Worm (Caenorhabditis elegans): ENCODE measurements around the gene C23G10.1.
A peak's percentile ranks its signal among the peaks of the same experiment; 100 is the strongest.

C23G10.1 gene

ce11 chrIII:6208984-6209383 is at the start of gene C23G10.1:
Gene C23G10.1 (plus strand): TSS chrIII:6209284.
- TF ChIP-seq pqm-1 (tag; optimal IDR thresholded peaks at IDR 0.05) = no peak
- TF ChIP-seq nhr-48 (tag; optimal IDR thresholded peaks at IDR 0.05) = no peak
- no peak for TF ChIP-seq pha-4 (GFP tag; IDR thresholded peaks at IDR 0.05)
- TF ChIP-seq pha-4 (tag; optimal IDR thresholded peaks at IDR 0.05) = no peak
- TF ChIP-seq R02D3.7 (tag; optimal IDR thresholded peaks at IDR 0.05) = no peak
- TF ChIP-seq ceh-82 (tag; optimal IDR thresholded peaks at IDR 0.05) = no peak
- no peak for TF ChIP-seq nhr-76 (tag; optimal IDR thresholded peaks at IDR 0.05)
- no peak for TF ChIP-seq mep-1 (tag; optimal IDR thresholded peaks at IDR 0.05)
- TF ChIP-seq F37D6.2 (tag; optimal IDR thresholded peaks at IDR 0.05) = no peak
- TF ChIP-seq attf-4 (tag; optimal IDR thresholded peaks at IDR 0.05) = no peak
- no peak for TF ChIP-seq hlh-11 (tag; optimal IDR thresholded peaks at IDR 0.05)
- no peak for TF ChIP-seq Y75B8A.6 (GFP tag; IDR thresholded peaks at IDR 0.05)
- no peak for TF ChIP-seq zip-2 (tag; optimal IDR thresholded peaks at IDR 0.05)
- TF ChIP-seq Y48G9A.11 (GFP tag; IDR thresholded peaks at IDR 0.05) = no peak
- TF ChIP-seq lin-39 (tag; optimal IDR thresholded peaks at IDR 0.05) = no peak
- TF ChIP-seq D1046.2 (GFP tag; IDR thresholded peaks at IDR 0.05) = no peak
- TF ChIP-seq ztf-11 (tag; optimal IDR thresholded peaks at IDR 0.05) = no peak

DNA sequence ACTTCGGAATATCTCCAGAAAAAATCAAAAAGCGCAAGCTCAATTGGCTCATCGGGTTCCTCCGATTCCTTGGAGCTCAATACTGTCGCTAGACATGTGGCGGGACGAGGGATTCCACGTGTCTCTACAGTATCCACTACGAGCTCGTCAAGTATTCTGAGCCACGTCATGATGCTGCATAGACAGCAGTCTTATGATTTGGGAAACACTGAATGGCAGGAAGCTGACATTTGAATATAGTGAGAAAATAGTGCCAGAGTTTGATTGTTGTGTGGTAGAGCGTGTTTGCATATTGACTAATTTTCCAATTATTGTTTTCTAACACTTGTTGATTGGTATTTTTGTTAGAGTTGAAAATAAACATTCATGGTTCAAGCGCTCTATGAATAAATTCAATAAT is 45.7 kb upstream of the C23G10.1 start:
- peak; percentile 75 for TF ChIP-seq dmd-6 (GFP tag; IDR thresholded peaks at IDR 0.05)
- TF ChIP-seq R02D3.7 (tag; optimal IDR thresholded peaks at IDR 0.05) = no peak
- no peak for TF ChIP-seq pha-4 (GFP tag; IDR thresholded peaks at IDR 0.05)
- TF ChIP-seq pha-4 (tag; optimal IDR thresholded peaks at IDR 0.05) = no peak

DNA sequence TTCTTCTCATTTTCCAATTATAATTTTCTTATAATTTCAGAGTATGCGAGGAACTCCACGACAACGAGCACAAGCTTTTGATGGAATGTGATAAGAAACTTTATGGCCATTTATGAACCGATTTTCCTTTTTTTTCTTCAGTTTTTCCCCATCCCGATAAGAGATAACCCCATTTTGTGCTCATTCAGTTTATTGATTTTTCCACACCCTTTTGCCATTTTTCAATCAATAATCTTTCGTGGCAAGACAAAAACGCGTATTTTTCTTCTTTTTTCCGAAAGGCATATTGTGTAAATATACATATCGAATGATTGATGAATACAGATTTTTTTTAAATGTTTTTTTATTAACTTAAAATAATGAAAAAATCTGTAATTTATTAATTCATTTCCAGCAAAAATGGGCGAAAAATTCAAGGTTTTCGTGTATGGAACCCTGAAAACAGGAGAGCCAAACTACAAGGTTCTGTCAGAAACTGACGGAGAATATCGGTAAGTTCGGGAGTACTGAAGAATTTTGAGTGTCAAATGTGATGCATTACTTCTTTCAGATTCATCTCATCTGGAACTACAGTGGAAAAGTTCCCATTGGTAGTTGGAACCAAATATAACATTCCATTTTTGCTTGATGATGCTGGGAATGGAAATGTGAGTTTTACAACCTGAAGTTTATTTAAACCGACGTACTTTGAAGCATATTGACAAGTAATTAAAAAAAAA is 44.7 kb upstream of the C23G10.1 start, which contains the start of gene F42A10.9:
Gene F42A10.9, plus strand, starts transcription at position 321 of the 719 bp plus-strand sequence.
- TF ChIP-seq D1046.2 (GFP tag; IDR thresholded peaks at IDR 0.05) = peak; percentile 23; the same call in 1 of the 2 replicates
- peak; percentile 41 for TF ChIP-seq duxl-1 (tag; optimal IDR thresholded peaks at IDR 0.05; ENCODE audit: poor library complexity)
- TF ChIP-seq mep-1 (tag; optimal IDR thresholded peaks at IDR 0.05) = peak; percentile 66
- TF ChIP-seq dve-1 (tag; optimal IDR thresholded peaks at IDR 0.05; ENCODE audit: insufficient read depth) = peak; percentile 68
- TF ChIP-seq mes-2 (tag; optimal IDR thresholded peaks at IDR 0.05; ENCODE audit: poor library complexity, severe bottlenecking) = peak; percentile 28
- no peak for TF ChIP-seq lin-15B (tag; optimal IDR thresholded peaks at IDR 0.05)
- peak; percentile 51; the same call in 1 of the 2 replicates for TF ChIP-seq zfp-3 (GFP tag; conservative IDR thresholded peaks at IDR 0.05)
- no peak for TF ChIP-seq ceh-32 (tag; optimal IDR thresholded peaks at IDR 0.05; ENCODE audit: poor library complexity)
- TF ChIP-seq F49E8.2 (tag; optimal IDR thresholded peaks at IDR 0.05; ENCODE audit: borderline replicate concordance) = no peak
- TF ChIP-seq Y105C5A.15 (GFP tag; IDR thresholded peaks at IDR 0.05) = no peak
- TF ChIP-seq hif-1 (tag; optimal IDR thresholded peaks at IDR 0.05) = peak in 1 of 2 experiments; percentile 21
- TF ChIP-seq set-16 (GFP tag; IDR thresholded peaks at IDR 0.05) = no peak
- TF ChIP-seq daf-16 (GFP tag; optimal IDR thresholded peaks at IDR 0.05) = peak; percentile 5 to 46
- TF ChIP-seq daf-16 (tag; optimal IDR thresholded peaks at IDR 0.05) = peak; percentile 42
- no peak for TF ChIP-seq madf-5 (GFP tag; IDR thresholded peaks at IDR 0.05)
- TF ChIP-seq mdt-29 (GFP tag; IDR thresholded peaks at IDR 0.05) = no peak
- no peak for TF ChIP-seq lir-3 (tag; optimal IDR thresholded peaks at IDR 0.05)
- TF ChIP-seq F44E2.7 (GFP tag; IDR thresholded peaks at IDR 0.05) = no peak
- no peak for TF ChIP-seq F26F4.8 (GFP tag; conservative IDR thresholded peaks at IDR 0.05)
- no peak for TF ChIP-seq daf-8 (GFP tag; IDR thresholded peaks at IDR 0.05)
- TF ChIP-seq lsy-2 (tag; optimal IDR thresholded peaks at IDR 0.05) = peak in 1 of 2 experiments; percentile 52
- 0 out of 2 replicates have a peak, but pooled peaks have one; percentile 17 for TF ChIP-seq Y75B8A.6 (GFP tag; IDR thresholded peaks at IDR 0.05)
- TF ChIP-seq aha-1 (tag) = peak; percentile 76
- peak; percentile 57 for TF ChIP-seq ceh-28 (tag; optimal IDR thresholded peaks at IDR 0.05)
- TF ChIP-seq daf-12 (tag; optimal IDR thresholded peaks at IDR 0.05) = no peak
- peak; percentile 5 for TF ChIP-seq nhr-28 (tag; optimal IDR thresholded peaks at IDR 0.05)
- TF ChIP-seq daf-19 (GFP tag; conservative IDR thresholded peaks at IDR 0.05) = no peak
- peak; percentile 2 for TF ChIP-seq hlh-30 (tag; optimal IDR thresholded peaks at IDR 0.05; ENCODE audit: insufficient read depth)
- no peak for TF ChIP-seq nhr-48 (tag; optimal IDR thresholded peaks at IDR 0.05)
- TF ChIP-seq lin-38 (GFP tag; IDR thresholded peaks at IDR 0.05) = 0 out of 2 replicates have a peak, but pooled peaks have one; percentile 38
- TF ChIP-seq fos-1 (tag; optimal IDR thresholded peaks at IDR 0.05) = no peak
- TF ChIP-seq cey-2 (tag; optimal IDR thresholded peaks at IDR 0.05; ENCODE audit: borderline replicate concordance, insufficient read depth) = no peak

All from whole organism, L4 larva.